Worm (Caenorhabditis elegans): ENCODE results near the gene C01F6.14.

DNA sequence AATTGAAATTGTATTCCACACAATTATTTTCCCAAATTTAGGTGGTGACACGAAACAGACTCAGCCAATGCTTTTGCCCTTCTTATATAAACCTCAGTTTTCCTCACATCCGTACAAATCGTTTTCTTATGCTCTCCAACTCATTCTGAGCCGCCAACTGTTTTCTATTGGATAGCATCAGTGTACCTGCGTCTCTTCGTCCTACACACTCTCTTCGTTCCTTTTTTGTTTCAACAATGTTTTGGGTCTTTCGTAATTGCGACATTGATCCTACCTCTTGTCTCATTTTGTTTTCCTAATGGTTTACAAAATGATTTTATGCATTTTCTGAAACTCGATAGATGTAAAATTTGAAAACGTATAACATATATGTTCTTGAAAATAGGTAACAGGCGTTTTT, 24.6 kb downstream of the C01F6.14 start:
- TF ChIP-seq mdl-1 (tag; optimal IDR thresholded peaks at IDR 0.05) (no peak), lsy-12 (tag; optimal IDR thresholded peaks at IDR 0.05) (no peak), egl-5 (tag; optimal IDR thresholded peaks at IDR 0.05) (peak; percentile 70), ceh-82 (tag; optimal IDR thresholded peaks at IDR 0.05) (no peak), lin-39 (tag; optimal IDR thresholded peaks at IDR 0.05) (no peak), elt-1 (tag; optimal IDR thresholded peaks at IDR 0.05) (no peak), unc-62 (GFP tag; optimal IDR thresholded peaks at IDR 0.05) (no peak), ceh-16 (tag; optimal IDR thresholded peaks at IDR 0.05) (no peak), nhr-25 (tag; optimal IDR thresholded peaks at IDR 0.05) (no peak), aly-2 (tag; optimal IDR thresholded peaks at IDR 0.05) (no peak), ZK546.5 (tag; optimal IDR thresholded peaks at IDR 0.05) (no peak), nhr-28 (tag; optimal IDR thresholded peaks at IDR 0.05) (no peak), daf-12 (tag; optimal IDR thresholded peaks at IDR 0.05) (no peak)

Measured in whole organism, L3 larva.